Fruit fly (Drosophila melanogaster) S2 (cell line): ENCODE measurements around the gene Catsup.

Experiments
- CG8478 ChIP-seq: fragments of >200 bp; optimal IDR thresholded peaks from 2 replicates; lab custom pipeline; 2018
- CTCF ChIP-seq, 2 experiments: fragments of >200 bp; optimal IDR thresholded peaks; 2 replicates each; lab custom pipeline; 2018

Gene Catsup

dm6 chr2L:19036105-19036714, 5.5 kb upstream of the Catsup start:
- TF ChIP-seq CTCF (optimal IDR thresholded peaks at IDR 0.05; lab: Kevin White, UChicago) (no peak), CG8478 (lab: Kevin White, UChicago) (no peak)

- no peak for TF ChIP-seq CG8478 (lab: Kevin White, UChicago)
- TF ChIP-seq CTCF (optimal IDR thresholded peaks at IDR 0.05; lab: Kevin White, UChicago), result no peak
Observed at dm6 chr2L:19037011-19037410, 4.7 kb upstream of the Catsup start.

- no peak for TF ChIP-seq CG8478 (lab: Kevin White, UChicago)
- TF ChIP-seq CTCF (optimal IDR thresholded peaks at IDR 0.05; lab: Kevin White, UChicago), result no peak
Observed at dm6 chr2L:19037455-19037854, 4.2 kb upstream of the Catsup start.

- TF ChIP-seq CTCF (optimal IDR thresholded peaks at IDR 0.05; lab: Kevin White, UChicago), result peak in 1 of 2 experiments; percentile 16
- no peak for TF ChIP-seq CG8478 (lab: Kevin White, UChicago)
Observed at dm6 chr2L:19045111-19045560, 3.5 kb downstream of the Catsup start, which contains the start of the genes Ttc19 and Acn. Gene Ttc19 (minus strand): TSS chr2L:19045148. Gene Acn (plus strand): TSS chr2L:19045355.

dm6 chr2L:19048912-19049311, 7.2 kb downstream of the Catsup start, which contains the start of gene CG10470:
Gene CG10470 (plus strand): TSS chr2L:19049076.
- TF ChIP-seq CTCF (optimal IDR thresholded peaks at IDR 0.05; lab: Kevin White, UChicago) (no peak), CG8478 (lab: Kevin White, UChicago) (no peak)

- no peak for TF ChIP-seq CG8478 (lab: Kevin White, UChicago)
- no peak for TF ChIP-seq CTCF (optimal IDR thresholded peaks at IDR 0.05; lab: Kevin White, UChicago)
Observed at dm6 chr2L:19051534-19052100, 10.0 kb downstream of the Catsup start, which contains the start of gene Rpn3. Gene Rpn3 (plus strand): TSS chr2L:19051790.

dm6 chr2L:19053860-19054515, 12.3 kb downstream of the Catsup start, which contains the start of gene CG10492:
Gene CG10492 (plus strand): TSS chr2L:19054078.
- TF ChIP-seq CTCF (optimal IDR thresholded peaks at IDR 0.05; lab: Kevin White, UChicago), result no peak
- no peak for TF ChIP-seq CG8478 (lab: Kevin White, UChicago)

- TF ChIP-seq CG8478 (lab: Kevin White, UChicago), result no peak
- TF ChIP-seq CTCF (optimal IDR thresholded peaks at IDR 0.05; lab: Kevin White, UChicago), result no peak
Observed at dm6 chr2L:19054516-19054887, 12.8 kb downstream of the Catsup start.

- TF ChIP-seq CG8478 (lab: Kevin White, UChicago) (no peak), CTCF (optimal IDR thresholded peaks at IDR 0.05; lab: Kevin White, UChicago) (no peak)
Observed at dm6 chr2L:19057799-19058198, 16.1 kb downstream of the Catsup start.

dm6 chr2L:19058916-19059315, 17.3 kb downstream of the Catsup start, which contains the start of gene Phlpp:
Gene Phlpp (plus strand): TSS chr2L:19059129.
- TF ChIP-seq CG8478 (lab: Kevin White, UChicago), result no peak
- no peak for TF ChIP-seq CTCF (optimal IDR thresholded peaks at IDR 0.05; lab: Kevin White, UChicago)

dm6 chr2L:19063090-19063692, 21.5 kb downstream of the Catsup start, which contains the start of gene Dus4:
Gene Dus4 (plus strand): TSS chr2L:19063295.
- TF ChIP-seq CTCF (optimal IDR thresholded peaks at IDR 0.05; lab: Kevin White, UChicago) (no peak), CG8478 (lab: Kevin White, UChicago) (no peak)

dm6 chr2L:19064706-19065105, 23.0 kb downstream of the Catsup start, which contains the start of gene CG17343:
Gene CG17343 (plus strand): TSS chr2L:19064929.
- TF ChIP-seq CTCF (optimal IDR thresholded peaks at IDR 0.05; lab: Kevin White, UChicago) (no peak), CG8478 (lab: Kevin White, UChicago) (no peak)

- no peak for TF ChIP-seq CTCF (optimal IDR thresholded peaks at IDR 0.05; lab: Kevin White, UChicago)
- no peak for TF ChIP-seq CG8478 (lab: Kevin White, UChicago)
Observed at dm6 chr2L:19068393-19068792, 26.7 kb downstream of the Catsup start.

- TF ChIP-seq CTCF (optimal IDR thresholded peaks at IDR 0.05; lab: Kevin White, UChicago) (no peak), CG8478 (lab: Kevin White, UChicago) (no peak)
Observed at dm6 chr2L:19069548-19070145, 28.0 kb downstream of the Catsup start, which contains the start of gene CG10702. Gene CG10702 (minus strand): TSS chr2L:19069851.
